Fruit fly (Drosophila melanogaster): ENCODE results near the gene Cmpk.

The Cmpk gene

dm6 chr3R:26098502-26099210, 43.4 kb upstream of the Cmpk start, which contains the start of gene dysf (continued):
- peak in 1 of 3 experiments; percentile 89 for TF ChIP-seq lola (GFP tag; optimal IDR thresholded peaks at IDR 0.05)
- TF ChIP-seq CG14710 (tag; optimal IDR thresholded peaks at IDR 0.05): peak; percentile 84
- TF ChIP-seq CG6654 (GFP tag; optimal IDR thresholded peaks at IDR 0.05): peak; percentile 12
- TF ChIP-seq zfh2 (GFP tag; optimal IDR thresholded peaks at IDR 0.05): no peak
- no peak for TF ChIP-seq Sry-δ (GFP tag; optimal IDR thresholded peaks at IDR 0.05)
- peak; percentile 35 for TF ChIP-seq Asciz (GFP tag; optimal IDR thresholded peaks at IDR 0.05)
- peak; percentile 54 for TF ChIP-seq tgo (GFP tag; IDR thresholded peaks at IDR 0.05)
- peak; percentile 65 for TF ChIP-seq gcm (GFP tag; optimal IDR thresholded peaks at IDR 0.05)
- no peak for TF ChIP-seq fd3F (GFP tag; optimal IDR thresholded peaks at IDR 0.05)
- peak; percentile 88 for TF ChIP-seq CG8924 (tag; optimal IDR thresholded peaks at IDR 0.05)
- TF ChIP-seq danr (GFP tag; IDR thresholded peaks at IDR 0.05): peak; percentile 40; the same call in 1 of the 2 replicates
- no peak for TF ChIP-seq sr (GFP tag; IDR thresholded peaks at IDR 0.05)
- peak; percentile 55 for TF ChIP-seq Six4 (GFP tag; optimal IDR thresholded peaks at IDR 0.05)
- TF ChIP-seq CG13894 (tag; optimal IDR thresholded peaks at IDR 0.05): no peak
- TF ChIP-seq CG10209 (GFP tag; optimal IDR thresholded peaks at IDR 0.05): peak; percentile 72
- no peak for TF ChIP-seq jumu (GFP tag; optimal IDR thresholded peaks at IDR 0.05)
- no peak for TF ChIP-seq Antp (GFP tag; optimal IDR thresholded peaks at IDR 0.05)
- TF ChIP-seq CG3995 (GFP tag; optimal IDR thresholded peaks at IDR 0.05): no peak
- TF ChIP-seq Tbp (GFP tag; optimal IDR thresholded peaks at IDR 0.05): no peak
- TF ChIP-seq CG11398 (GFP tag; optimal IDR thresholded peaks at IDR 0.05): no peak
- TF ChIP-seq CG10274 (GFP tag; optimal IDR thresholded peaks at IDR 0.05): no peak
- TF ChIP-seq NK7.1 (GFP tag; optimal IDR thresholded peaks at IDR 0.05): no peak
- TF ChIP-seq unc-4 (GFP tag; IDR thresholded peaks at IDR 0.05; ENCODE audit: partially characterized antibody): no peak
- TF ChIP-seq slbo (GFP tag; IDR thresholded peaks at IDR 0.05): peak; percentile 59
- TF ChIP-seq lmd (GFP tag; IDR thresholded peaks at IDR 0.05): peak; percentile 38
- no peak for TF ChIP-seq Ravus (GFP tag; IDR thresholded peaks at IDR 0.05)
- TF ChIP-seq NfI (GFP tag; optimal IDR thresholded peaks at IDR 0.05): peak; percentile 48
- no peak; the same call in 1 of the 2 replicates for TF ChIP-seq Drgx (GFP tag; IDR thresholded peaks at IDR 0.05)
- peak; percentile 27; the same call in 1 of the 3 replicates for TF ChIP-seq Aef1 (GFP tag; IDR thresholded peaks at IDR 0.05)
- peak; percentile 30 for TF ChIP-seq Chrac-16 (GFP tag; optimal IDR thresholded peaks at IDR 0.05)
- TF ChIP-seq CG8281 (tag; optimal IDR thresholded peaks at IDR 0.05): peak; percentile 35
- TF ChIP-seq Fer3 (tag; optimal IDR thresholded peaks at IDR 0.05): no peak
- TF ChIP-seq Atf6 (GFP tag; IDR thresholded peaks at IDR 0.05): no peak
- peak; percentile 38 for TF ChIP-seq BtbVII (GFP tag; optimal IDR thresholded peaks at IDR 0.05)
- TF ChIP-seq CG10462 (GFP tag; optimal IDR thresholded peaks at IDR 0.05): peak; percentile 3
- no peak for TF ChIP-seq Dad (GFP tag; optimal IDR thresholded peaks at IDR 0.05)
- peak; percentile 40; the same call in 1 of the 2 replicates for TF ChIP-seq ara (GFP tag; IDR thresholded peaks at IDR 0.05)
- no peak for TF ChIP-seq CG14667 (GFP tag; IDR thresholded peaks at IDR 0.05)
- TF ChIP-seq CTCF (GFP tag; optimal IDR thresholded peaks at IDR 0.05): no peak
- TF ChIP-seq tap (tag; optimal IDR thresholded peaks at IDR 0.05): peak; percentile 35
- peak; percentile 28 for TF ChIP-seq CG5245 (GFP tag; optimal IDR thresholded peaks at IDR 0.05)
- TF ChIP-seq CG8089 (GFP tag; optimal IDR thresholded peaks at IDR 0.05): no peak
- TF ChIP-seq CG17829 (tag; optimal IDR thresholded peaks at IDR 0.05): peak; percentile 85
- no peak for TF ChIP-seq CG10321 (GFP tag; IDR thresholded peaks at IDR 0.05)
- TF ChIP-seq otp (GFP tag; IDR thresholded peaks at IDR 0.05): no peak
- peak; percentile 63; the same call in 1 of the 2 replicates for TF ChIP-seq Ptx1 (GFP tag; IDR thresholded peaks at IDR 0.05)
- TF ChIP-seq Stat92E (GFP tag; optimal IDR thresholded peaks at IDR 0.05): no peak
- peak; percentile 58 for TF ChIP-seq al (GFP tag; IDR thresholded peaks at IDR 0.05)
- TF ChIP-seq CG3163 (GFP tag; optimal IDR thresholded peaks at IDR 0.05): no peak
- no peak for TF ChIP-seq CG13624 (GFP tag; optimal IDR thresholded peaks at IDR 0.05)
- no peak for TF ChIP-seq her (GFP tag; optimal IDR thresholded peaks at IDR 0.05)

All from whole organism, embryonic.